Fruit fly (Drosophila melanogaster): ENCODE results near the gene Taf10b.

The Taf10b gene

DNA sequence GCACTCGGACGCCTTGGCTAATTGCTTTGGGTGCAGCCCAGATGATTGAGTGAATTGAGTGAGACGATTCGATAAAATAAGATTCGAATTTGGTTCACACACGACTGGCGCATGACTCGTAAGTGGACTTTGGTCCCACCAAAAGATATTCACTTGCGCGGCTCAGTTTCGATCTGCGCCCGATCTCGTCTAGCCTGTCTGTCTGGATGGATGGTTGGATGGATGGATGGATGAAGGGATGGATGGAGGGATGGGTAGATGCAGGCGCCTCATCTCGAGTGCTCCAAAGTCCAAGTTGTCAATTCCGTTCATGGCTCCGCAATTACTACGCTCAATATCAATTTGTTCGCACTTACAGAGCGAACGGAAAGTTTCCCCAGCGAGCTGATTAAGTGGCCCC is 34.9 kb upstream of the Taf10b start:
- TF ChIP-seq Bteb2 (GFP tag; optimal IDR thresholded peaks at IDR 0.05) (no peak), vfl (GFP tag; optimal IDR thresholded peaks at IDR 0.05) (no peak), CG31441 (GFP tag; IDR thresholded peaks at IDR 0.05) (no peak), nom (GFP tag; optimal IDR thresholded peaks at IDR 0.05) (peak; percentile 96), CG10431 (GFP tag; optimal IDR thresholded peaks at IDR 0.05) (no peak), CG5180 (GFP tag; optimal IDR thresholded peaks at IDR 0.05) (peak; percentile 24), CG8281 (tag; optimal IDR thresholded peaks at IDR 0.05) (peak; percentile 96), Med (GFP tag) (peak; percentile 50), grn (GFP tag; optimal IDR thresholded peaks at IDR 0.05) (no peak), bsh (GFP tag; optimal IDR thresholded peaks at IDR 0.05) (peak in 1 of 2 experiments; percentile 69)

DNA sequence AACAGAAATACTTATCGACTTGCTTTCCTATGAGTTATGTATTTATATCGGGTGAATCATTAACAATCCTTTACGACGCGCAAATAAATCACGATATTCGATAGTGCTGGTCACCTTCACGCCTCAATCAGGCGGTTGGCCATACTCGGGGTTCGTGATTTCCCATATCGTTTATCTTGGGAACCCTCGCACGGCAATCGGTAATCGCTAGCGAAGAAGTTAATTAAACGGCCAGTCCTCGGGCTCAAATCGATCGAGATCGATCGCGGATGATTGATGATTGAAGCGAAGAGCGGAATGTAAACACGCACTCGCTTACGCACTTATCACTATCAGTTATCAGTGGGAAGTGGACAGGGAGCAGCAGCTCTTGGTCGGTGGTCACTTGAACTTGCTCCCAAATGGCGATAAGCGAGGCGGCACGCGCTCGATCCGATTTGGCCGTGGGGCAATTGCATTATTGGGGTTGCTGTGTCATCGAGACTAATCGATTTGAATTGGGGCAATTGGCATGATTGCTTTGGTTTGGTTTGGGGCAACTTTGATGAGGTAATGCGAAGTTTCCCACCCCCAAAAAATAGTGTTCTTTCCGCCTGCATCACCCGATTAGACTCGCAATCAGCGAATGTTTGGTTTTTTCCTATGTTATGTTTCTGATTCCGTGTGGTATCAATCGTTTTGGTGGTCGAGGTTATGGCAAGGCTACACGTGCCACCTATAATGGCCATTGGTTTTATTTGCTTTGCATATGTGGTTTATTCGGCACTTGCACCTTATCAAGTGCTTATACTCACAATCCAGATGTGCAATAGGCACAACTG is 33.5 kb upstream of the Taf10b start:
- TF ChIP-seq hkb (optimal IDR thresholded peaks at IDR 0.05) (no peak), hkb (GFP tag; IDR thresholded peaks at IDR 0.05) (no peak), amos (GFP tag; IDR thresholded peaks at IDR 0.05; ENCODE audit: partially characterized antibody) (no peak), CG15073 (GFP tag; optimal IDR thresholded peaks at IDR 0.05) (no peak), Aef1 (GFP tag; IDR thresholded peaks at IDR 0.05) (no peak), HLHmδ (GFP tag; optimal IDR thresholded peaks at IDR 0.05) (no peak), CG4328 (GFP tag; optimal IDR thresholded peaks at IDR 0.05) (no peak), CG8281 (tag; optimal IDR thresholded peaks at IDR 0.05) (no peak), ind (GFP tag; optimal IDR thresholded peaks at IDR 0.05) (no peak), grn (GFP tag; optimal IDR thresholded peaks at IDR 0.05) (peak; percentile 98), Hey (tag; optimal IDR thresholded peaks at IDR 0.05) (peak; percentile 83), gro (GFP tag; optimal IDR thresholded peaks at IDR 0.05) (peak; percentile 36), cg (GFP tag; optimal IDR thresholded peaks at IDR 0.05) (no peak), CG10543 (GFP tag; optimal IDR thresholded peaks at IDR 0.05) (peak; percentile 29), danr (GFP tag; IDR thresholded peaks at IDR 0.05) (no peak), PHDP (tag; optimal IDR thresholded peaks at IDR 0.05) (no peak), psq (GFP tag; optimal IDR thresholded peaks at IDR 0.05) (no peak), CG34376 (GFP tag; optimal IDR thresholded peaks at IDR 0.05) (peak; percentile 77), CG17385 (GFP tag; optimal IDR thresholded peaks at IDR 0.05) (no peak), Dref (GFP tag; IDR thresholded peaks at IDR 0.05) (no peak), CG15269 (tag; optimal IDR thresholded peaks at IDR 0.05) (no peak), Kr (GFP tag; optimal IDR thresholded peaks at IDR 0.05) (no peak), CG34224 (GFP tag; IDR thresholded peaks at IDR 0.05; ENCODE audit: partially characterized antibody) (no peak), BEAF-32 (GFP tag; optimal IDR thresholded peaks at IDR 0.05) (no peak), HLH3B (GFP tag; IDR thresholded peaks at IDR 0.05) (no peak), CG14050 (GFP tag; IDR thresholded peaks at IDR 0.05) (no peak), CG17359 (tag; optimal IDR thresholded peaks at IDR 0.05) (no peak), wdn (GFP tag; IDR thresholded peaks at IDR 0.05) (no peak), zfh1 (GFP tag; IDR thresholded peaks at IDR 0.05) (no peak), chinmo (GFP tag; IDR thresholded peaks at IDR 0.05; ENCODE audit: partially characterized antibody) (0 out of 4 replicates have a peak, but pooled peaks have one; percentile 45), NfI (GFP tag; optimal IDR thresholded peaks at IDR 0.05) (no peak), sug (tag; optimal IDR thresholded peaks at IDR 0.05) (peak; percentile 86), mirr (GFP tag; optimal IDR thresholded peaks at IDR 0.05) (peak; percentile 86), CG14441 (GFP tag; IDR thresholded peaks at IDR 0.05) (no peak), Doc3 (GFP tag; IDR thresholded peaks at IDR 0.05; ENCODE audit: partially characterized antibody) (no peak), Vsx1 (GFP tag; optimal IDR thresholded peaks at IDR 0.05) (peak; percentile 34), Bgb (GFP tag; IDR thresholded peaks at IDR 0.05; ENCODE audit: partially characterized antibody) (0 out of 2 replicates have a peak, but pooled peaks have one; percentile 18), Sox102F (GFP tag; optimal IDR thresholded peaks at IDR 0.05) (no peak), ftz-f1 (GFP tag; optimal IDR thresholded peaks at IDR 0.05) (peak; percentile 41)

Data from whole organism, embryonic.